Fruit fly (Drosophila melanogaster) whole organism, pupa: ENCODE data around the gene upd2.

Experiments used
- CG10348 ChIP-seq: fragments of 200-800 bp; sonication (Bioruptor generic); IDR thresholded peaks from 2 replicates; pipeline ENCODE4 v1.3.6; 2022; ENCODE audit warnings: missing biosample characterization, missing genetic modification characterization
- CG12605 ChIP-seq: fragments of 200-800 bp; sonication (Bioruptor generic); IDR thresholded peaks from 2 replicates; pipeline ENCODE4 v1.3.6; 2022; ENCODE audit warnings: missing biosample characterization, missing genetic modification characterization
- CG13204 ChIP-seq: fragments of 200-800 bp; sonication (Bioruptor generic); optimal IDR thresholded peaks from 2 replicates; lab custom pipeline; 2018; ENCODE audit warnings: missing biosample characterization, mild to moderate bottlenecking, missing genetic modification characterization, moderate library complexity
- CG14655 ChIP-seq: fragments of 200-800 bp; sonication (Bioruptor generic); optimal IDR thresholded peaks from 3 replicates; lab custom pipeline; 2017; ENCODE audit warnings: mild to moderate bottlenecking, missing biosample characterization, missing genetic modification reagents, missing genetic modification characterization
- CG15710 ChIP-seq: fragments of 200-800 bp; sonication (Bioruptor generic); optimal IDR thresholded peaks from 2 replicates; lab custom pipeline; 2018; ENCODE audit warnings: missing biosample characterization, mild to moderate bottlenecking, missing genetic modification characterization, moderate library complexity
- CG17806 ChIP-seq: fragments of 200-800 bp; sonication (Bioruptor generic); optimal IDR thresholded peaks from 2 replicates; lab custom pipeline; 2018; ENCODE audit warnings: missing biosample characterization, mild to moderate bottlenecking, missing genetic modification characterization, moderate library complexity
- CG32121 ChIP-seq: fragments of 200-800 bp; sonication (Bioruptor generic); IDR thresholded peaks from 2 replicates; pipeline ENCODE4 v1.3.6; 2022; ENCODE audit warnings: missing biosample characterization, missing genetic modification characterization
- CG34367 ChIP-seq: fragments of 200-800 bp; sonication (Bioruptor generic); optimal IDR thresholded peaks from 2 replicates; lab custom pipeline; 2018; ENCODE audit warnings: missing biosample characterization, mild to moderate bottlenecking, missing genetic modification characterization
- CG4496 ChIP-seq: fragments of 200-800 bp; sonication (Bioruptor generic); IDR thresholded peaks from 3 replicates; pipeline ENCODE4 v1.3.6; 2022; ENCODE audit warnings: missing biosample characterization, missing genetic modification characterization
- CG8159 ChIP-seq: fragments of 200-800 bp; sonication (Bioruptor generic); optimal IDR thresholded peaks from 3 replicates; lab custom pipeline; 2018; ENCODE audit warnings: missing biosample characterization, mild to moderate bottlenecking, missing genetic modification characterization, moderate library complexity
- CG8301 ChIP-seq: fragments of 200-800 bp; sonication (Bioruptor generic); optimal IDR thresholded peaks from 2 replicates; lab custom pipeline; 2018; ENCODE audit warnings: missing biosample characterization, mild to moderate bottlenecking, missing genetic modification characterization
- CG9948 ChIP-seq: fragments of 200-800 bp; sonication (Bioruptor generic); optimal IDR thresholded peaks from 2 replicates; lab custom pipeline; 2018; ENCODE audit warnings: missing biosample characterization, mild to moderate bottlenecking, missing genetic modification characterization, moderate library complexity
- D1 ChIP-seq: fragments of 200-800 bp; sonication (Bioruptor generic); optimal IDR thresholded peaks from 2 replicates; lab custom pipeline; 2018; ENCODE audit warnings: missing biosample characterization, mild to moderate bottlenecking, missing genetic modification characterization, moderate library complexity
- EcR ChIP-seq: fragments of 200-800 bp; sonication (Bioruptor generic); optimal IDR thresholded peaks from 3 replicates; lab custom pipeline; 2019; ENCODE audit warnings: missing biosample characterization, missing genetic modification characterization, mild to moderate bottlenecking, moderate library complexity, missing genetic modification reagents
- Ets98B ChIP-seq: fragments of 200-800 bp; sonication (Bioruptor generic); IDR thresholded peaks from 2 replicates; pipeline ENCODE4 v1.3.6; 2022; ENCODE audit warnings: missing biosample characterization, missing genetic modification characterization
- Pif1A ChIP-seq: fragments of 200-800 bp; sonication (Bioruptor generic); optimal IDR thresholded peaks from 3 replicates; lab custom pipeline; 2016; ENCODE audit warnings: missing biosample characterization, missing genetic modification characterization
- Pif1B ChIP-seq: fragments of 200-800 bp; sonication (Bioruptor generic); optimal IDR thresholded peaks from 3 replicates; lab custom pipeline; 2016; ENCODE audit warnings: missing biosample characterization, missing genetic modification characterization
- Snoo ChIP-seq: fragments of 200-800 bp; sonication (Bioruptor generic); optimal IDR thresholded peaks from 3 replicates; lab custom pipeline; 2017; ENCODE audit warnings: missing biosample characterization, mild to moderate bottlenecking, missing genetic modification characterization, inconsistent platforms
- gl ChIP-seq: fragments of 200-800 bp; sonication (Bioruptor generic); optimal IDR thresholded peaks from 2 replicates; lab custom pipeline; 2018; ENCODE audit warnings: missing biosample characterization, mild to moderate bottlenecking, missing genetic modification characterization
- rn ChIP-seq: fragments of 200-800 bp; sonication (Bioruptor generic); IDR thresholded peaks from 2 replicates; pipeline ENCODE4 v1.3.6; 2022; ENCODE audit warnings: missing biosample characterization, missing genetic modification characterization

Gene upd2

DNA sequence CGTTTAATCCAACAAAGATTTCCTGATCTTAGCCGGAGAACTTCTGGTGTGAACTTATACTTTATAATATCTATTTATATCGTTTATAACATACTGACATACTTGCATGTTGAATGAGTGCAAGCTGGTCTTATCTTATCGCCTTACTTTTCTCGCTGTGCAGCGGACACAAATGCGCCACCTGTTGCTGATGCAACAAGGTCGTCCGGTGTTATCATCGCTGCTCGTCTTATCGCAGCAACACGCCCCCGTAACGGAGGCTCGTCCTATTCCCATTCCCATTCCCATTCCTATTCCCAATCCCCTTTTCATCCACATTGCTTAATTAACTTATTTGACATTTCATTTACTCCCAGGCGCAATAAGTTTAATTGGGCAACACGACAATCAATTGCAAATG is 11.4 kb upstream of the upd2 start:
- TF ChIP-seq D1 (tag; lab: Kevin White, UChicago) (no peak), CG8301 (tag; lab: Kevin White, UChicago) (no peak), CG8159 (tag; lab: Kevin White, UChicago) (no peak), CG34367 (tag; lab: Kevin White, UChicago) (no peak), CG17806 (tag; lab: Kevin White, UChicago) (no peak), CG10348 (GFP tag; lab: Robert Waterston, UW) (no peak), CG32121 (no peak), Ets98B (GFP tag; lab: Robert Waterston, UW) (no peak), Pif1A (no peak), gl (tag; lab: Kevin White, UChicago) (no peak), Snoo (tag; lab: Kevin White, UChicago) (no peak), CG14655 (GFP tag; lab: Kevin White, UChicago) (no peak), Pif1B (GFP tag; lab: Kevin White, UChicago) (no peak), rn (GFP tag; lab: Robert Waterston, UW) (no peak), CG4496 (no peak), EcR (no peak)

DNA sequence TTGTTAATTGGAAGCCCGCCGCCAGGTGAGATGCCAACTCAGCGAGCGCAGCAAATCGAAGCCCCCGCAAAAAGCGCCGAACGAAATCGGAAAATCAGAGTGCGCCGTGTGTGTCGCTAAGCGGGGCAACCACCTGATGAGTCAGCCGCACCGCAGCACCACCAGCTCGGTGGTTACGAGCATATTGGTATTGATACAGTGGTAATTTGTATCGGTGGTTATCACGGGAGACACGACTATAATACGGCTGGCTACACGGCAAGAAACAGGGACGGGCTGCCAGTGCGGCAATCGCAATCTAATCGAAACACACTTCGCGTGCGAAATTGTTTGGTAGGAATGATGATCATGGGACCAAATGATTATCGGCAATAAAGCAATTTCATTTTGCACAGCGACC is 10.7 kb upstream of the upd2 start:
- TF ChIP-seq CG10348 (GFP tag; lab: Robert Waterston, UW): no peak
- TF ChIP-seq gl (tag; lab: Kevin White, UChicago): no peak
- peak; percentile 52 for TF ChIP-seq EcR

DNA sequence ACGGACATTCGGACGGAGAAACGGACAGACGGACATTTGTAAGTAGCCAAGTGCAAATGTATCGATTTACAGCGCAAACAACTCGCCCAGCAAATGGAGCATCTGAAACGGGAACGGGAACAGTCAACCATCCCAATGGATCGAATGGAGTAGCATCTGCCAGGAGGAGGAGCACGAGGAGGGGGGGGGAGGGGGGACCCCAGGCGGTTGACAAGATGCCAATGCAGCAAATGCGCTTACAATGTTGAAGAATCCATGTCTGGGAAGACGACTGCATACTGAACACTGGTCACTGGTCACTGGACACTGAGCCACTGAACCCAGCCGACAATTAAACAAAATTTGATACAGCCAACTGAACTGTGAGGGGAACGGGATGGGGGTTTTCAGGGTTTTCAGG is 8.8 kb upstream of the upd2 start:
- TF ChIP-seq CG15710 (tag; lab: Kevin White, UChicago): no peak
- no peak for TF ChIP-seq Pif1A
- no peak for TF ChIP-seq CG12605 (GFP tag; lab: Robert Waterston, UW)
- TF ChIP-seq CG34367 (tag; lab: Kevin White, UChicago): no peak
- no peak for TF ChIP-seq gl (tag; lab: Kevin White, UChicago)
- TF ChIP-seq D1 (tag; lab: Kevin White, UChicago): no peak
- TF ChIP-seq rn (GFP tag; lab: Robert Waterston, UW): no peak
- TF ChIP-seq Ets98B (GFP tag; lab: Robert Waterston, UW): no peak
- no peak for TF ChIP-seq CG8159 (tag; lab: Kevin White, UChicago)
- no peak for TF ChIP-seq CG9948
- TF ChIP-seq Pif1B (GFP tag; lab: Kevin White, UChicago): no peak
- no peak for TF ChIP-seq CG10348 (GFP tag; lab: Robert Waterston, UW)
- no peak for TF ChIP-seq CG13204 (GFP tag; lab: Kevin White, UChicago)
- TF ChIP-seq EcR: no peak
- TF ChIP-seq CG8301 (tag; lab: Kevin White, UChicago): no peak
- TF ChIP-seq CG4496: no peak

DNA sequence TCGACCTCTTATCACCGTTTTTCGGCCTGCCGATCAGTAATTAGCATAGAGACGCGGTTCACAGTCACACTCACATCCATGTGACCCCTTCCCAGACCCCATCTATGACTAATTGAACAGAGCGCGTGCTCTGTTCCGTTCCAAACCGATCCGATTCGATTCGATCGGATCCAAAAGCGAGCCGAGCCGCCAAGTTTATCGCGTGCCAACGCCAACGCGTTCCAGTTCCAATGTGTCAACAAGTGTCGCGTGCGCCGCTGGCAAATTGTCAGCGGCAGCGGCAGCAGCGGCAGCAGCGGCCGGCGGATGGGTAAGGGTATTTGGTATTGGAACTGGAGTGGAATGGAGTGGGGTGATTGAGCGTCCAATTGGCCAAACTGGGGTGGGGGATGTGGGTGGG is 5.2 kb upstream of the upd2 start:
- no peak for TF ChIP-seq D1 (tag; lab: Kevin White, UChicago)
- TF ChIP-seq CG14655 (GFP tag; lab: Kevin White, UChicago): no peak
- TF ChIP-seq, all 21 proteins: peak for 0

DNA sequence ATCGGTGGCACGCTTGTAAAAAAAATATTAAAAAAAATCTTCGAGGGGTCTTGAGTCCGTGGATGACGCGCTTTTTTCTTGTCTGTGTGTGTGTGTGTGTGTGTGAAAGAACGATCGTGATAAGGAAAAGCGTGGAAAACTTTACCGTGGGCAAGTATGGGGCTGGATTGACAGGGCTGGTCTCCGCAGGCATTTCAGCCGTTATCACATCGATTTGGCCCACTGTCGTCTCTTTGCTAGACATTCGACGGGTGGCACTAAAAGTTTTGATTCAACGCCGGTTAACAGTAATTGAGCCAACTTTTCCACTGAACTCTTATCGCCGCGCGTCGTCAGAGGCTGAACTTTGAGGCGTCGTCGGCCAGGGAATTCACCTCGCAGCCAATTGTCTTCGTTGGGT is 3.8 kb upstream of the upd2 start:
- no peak for TF ChIP-seq CG12605 (GFP tag; lab: Robert Waterston, UW)
- no peak for TF ChIP-seq Pif1B (GFP tag; lab: Kevin White, UChicago)
- no peak for TF ChIP-seq CG15710 (tag; lab: Kevin White, UChicago)
- no peak for TF ChIP-seq CG34367 (tag; lab: Kevin White, UChicago)
- TF ChIP-seq CG32121: no peak
- TF ChIP-seq gl (tag; lab: Kevin White, UChicago): no peak
- no peak for TF ChIP-seq Snoo (tag; lab: Kevin White, UChicago)
- no peak for TF ChIP-seq CG9948
- TF ChIP-seq, all 21 proteins: peak for 0

DNA sequence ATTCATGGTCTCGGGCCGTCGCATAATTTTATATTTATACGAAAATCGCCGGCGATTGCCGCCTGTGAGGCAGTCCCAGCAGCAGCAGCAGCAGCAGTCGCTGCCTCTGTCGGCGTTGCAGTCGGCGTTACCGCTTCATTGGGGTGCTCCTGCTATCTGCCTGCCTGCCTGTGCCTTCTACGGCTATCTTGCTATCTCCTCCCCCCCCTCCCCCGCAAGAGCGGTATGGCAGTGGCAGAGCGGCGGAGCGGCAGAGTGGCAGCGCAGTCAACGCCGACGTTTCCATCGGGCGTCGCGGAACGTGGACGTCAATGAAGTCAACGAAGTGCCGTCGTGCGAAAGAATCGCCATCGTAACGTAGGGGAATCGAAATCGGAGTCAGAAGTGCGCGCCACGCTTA is 2.1 kb upstream of the upd2 start:
- no peak for TF ChIP-seq CG34367 (tag; lab: Kevin White, UChicago)
- TF ChIP-seq EcR: no peak
- TF ChIP-seq CG13204 (GFP tag; lab: Kevin White, UChicago): peak; percentile 50
- no peak for TF ChIP-seq CG12605 (GFP tag; lab: Robert Waterston, UW)
- TF ChIP-seq, all 21 proteins: peak for 1

DNA sequence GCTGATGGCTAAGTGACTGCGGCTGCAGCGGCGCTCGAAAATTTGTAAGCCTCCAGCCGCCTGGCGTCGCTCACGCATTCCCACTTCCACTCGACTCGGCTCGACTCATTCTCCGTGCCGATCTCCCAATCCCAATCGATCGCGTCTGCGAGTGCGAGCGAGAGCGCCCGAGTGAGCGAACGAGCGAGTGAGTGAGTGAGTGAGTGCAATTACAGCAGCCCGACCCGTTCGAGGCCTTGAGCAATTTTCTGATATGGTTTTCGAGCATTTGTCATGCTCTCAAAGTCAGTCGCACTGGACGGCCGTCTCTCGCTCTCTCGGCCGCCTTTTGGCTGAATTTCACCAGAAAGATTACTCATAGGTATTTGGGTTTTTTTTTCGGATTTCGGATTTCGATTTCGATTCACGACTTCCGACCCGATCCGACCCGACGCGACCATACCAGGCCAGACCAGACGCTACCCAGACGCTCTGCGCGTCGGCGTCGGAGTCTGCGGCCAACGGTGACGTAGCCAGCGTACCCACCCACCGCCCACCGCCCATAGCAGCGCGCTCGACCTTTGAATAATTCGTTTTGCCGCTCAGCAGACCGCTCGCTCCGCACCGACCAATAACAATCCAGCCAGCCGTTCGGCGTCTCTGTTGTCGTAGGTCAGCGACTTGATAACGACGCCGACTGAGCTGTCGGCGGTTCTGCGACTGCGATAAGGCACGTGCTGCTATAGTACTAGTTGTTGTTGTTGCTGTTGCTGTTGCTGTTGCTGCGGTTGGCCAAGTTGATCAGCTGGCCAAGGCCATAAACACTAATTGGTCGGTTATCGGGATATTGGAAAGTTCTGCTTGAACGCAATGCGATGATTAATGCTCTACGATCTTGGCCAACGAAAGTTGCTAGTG is 540 bp upstream of the upd2 start:
- TF ChIP-seq CG17806 (tag; lab: Kevin White, UChicago): no peak
- TF ChIP-seq CG4496: peak; percentile 26; the same call in 1 of the 3 replicates
- no peak for TF ChIP-seq CG32121
- TF ChIP-seq CG14655 (GFP tag; lab: Kevin White, UChicago): no peak
- no peak for TF ChIP-seq CG34367 (tag; lab: Kevin White, UChicago)
- peak; percentile 42 for TF ChIP-seq EcR
- peak; percentile 53 for TF ChIP-seq CG13204 (GFP tag; lab: Kevin White, UChicago)
- TF ChIP-seq CG8301 (tag; lab: Kevin White, UChicago): no peak
- no peak for TF ChIP-seq CG15710 (tag; lab: Kevin White, UChicago)
